Worm (Caenorhabditis elegans): Measurements from ENCODE around the gene lon-3.

lon-3 gene

DNA sequence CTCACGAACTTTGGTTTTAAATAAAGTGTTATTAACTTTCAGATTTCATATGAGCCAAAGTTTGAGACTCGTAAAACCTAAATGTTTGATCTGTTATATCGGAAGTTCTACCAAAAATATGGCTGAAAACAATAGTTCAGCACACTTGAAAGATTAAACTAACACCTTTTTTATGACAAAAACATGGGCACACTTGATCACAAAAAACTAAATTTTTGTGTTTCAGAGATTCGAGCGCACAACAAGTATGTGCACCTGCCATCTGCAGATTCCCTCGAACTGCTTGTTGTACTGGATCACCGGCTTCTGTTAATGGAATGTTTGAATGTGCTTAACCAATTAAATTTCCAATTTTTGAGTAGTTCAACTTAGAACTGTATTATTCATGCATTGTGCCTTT is 44.7 kb downstream of the lon-3 start:
- TF ChIP-seq unc-30 (tag; optimal IDR thresholded peaks at IDR 0.05) (no peak), isw-1 (GFP tag; IDR thresholded peaks at IDR 0.05) (no peak), nhr-47 (tag; optimal IDR thresholded peaks at IDR 0.05) (no peak), pag-3 (tag; optimal IDR thresholded peaks at IDR 0.05; ENCODE audit: borderline replicate concordance, insufficient read depth) (no peak)

- peak; percentile 47 for TF ChIP-seq dsc-1 (tag; optimal IDR thresholded peaks at IDR 0.05)
- no peak for TF ChIP-seq mab-9 (GFP tag; IDR thresholded peaks at IDR 0.05)
- no peak for TF ChIP-seq ceh-82 (tag; optimal IDR thresholded peaks at IDR 0.05)
- TF ChIP-seq egl-27 (tag; optimal IDR thresholded peaks at IDR 0.05): no peak
- TF ChIP-seq nhr-47 (tag; optimal IDR thresholded peaks at IDR 0.05): no peak
- peak; percentile 26 for TF ChIP-seq pax-3 (tag; optimal IDR thresholded peaks at IDR 0.05)
- no peak for TF ChIP-seq unc-62 (GFP tag; optimal IDR thresholded peaks at IDR 0.05)
Measured at ce11 chrV:12152857-12153256, 45.6 kb downstream of the lon-3 start, which contains the start of gene C27A7.8. Gene C27A7.8 (plus strand): TSS chrV:12153157.

DNA sequence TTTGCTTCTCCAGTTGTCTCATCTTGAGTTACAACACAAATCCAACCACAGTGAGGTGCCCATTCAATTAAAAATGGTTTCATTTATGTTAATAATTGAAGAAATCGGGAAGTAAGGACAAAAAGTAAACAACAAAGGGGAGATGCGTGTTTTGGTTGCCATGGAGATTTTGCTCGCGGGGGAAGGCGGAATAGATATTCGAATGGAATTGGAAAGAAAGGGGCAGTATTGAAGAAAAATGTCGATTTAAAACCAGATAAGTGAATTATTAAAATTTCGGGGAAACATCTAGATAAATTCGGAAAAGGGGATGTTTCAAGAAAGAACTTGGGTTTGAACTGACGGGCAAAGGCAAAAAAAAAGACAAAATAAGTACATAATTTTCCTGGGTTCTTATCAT is 47.8 kb downstream of the lon-3 start, which contains the start of gene che-11:
Gene che-11, minus strand, starts transcription at position 101 of the 400 bp plus-strand sequence.
- TF ChIP-seq blmp-1 (tag; optimal IDR thresholded peaks at IDR 0.05): no peak
- TF ChIP-seq unc-130 (tag; optimal IDR thresholded peaks at IDR 0.05): no peak
- no peak for TF ChIP-seq efl-1 (optimal IDR thresholded peaks at IDR 0.05)
- TF ChIP-seq efl-1 (GFP tag; optimal IDR thresholded peaks at IDR 0.05 in 1 of 2): no peak
- no peak for TF ChIP-seq grh-1 (GFP tag; IDR thresholded peaks at IDR 0.05)
- no peak for TF ChIP-seq lin-13 (GFP tag; optimal IDR thresholded peaks at IDR 0.05)

All from whole organism, L1 larva.